Worm (Caenorhabditis elegans) whole organism, L4 larva: ENCODE measurements around the gene C32D5.12.

Source experiments
- T20F7.1 ChIP-seq: fragments of 200-800 bp; sonication (Bioruptor generic); optimal IDR thresholded peaks from 2 replicates; lab custom pipeline; 2018; ENCODE audit warnings: mild to moderate bottlenecking, missing genetic modification characterization, missing compliant biosample characterization
- Y105C5A.15 ChIP-seq: fragments of 200-800 bp; sonication (Bioruptor generic); IDR thresholded peaks from 2 replicates; pipeline ENCODE4 v1.3.6; 2022; ENCODE audit warnings: missing genetic modification characterization, missing compliant biosample characterization
- Y48G9A.11 ChIP-seq: fragments of 200-800 bp; sonication (Bioruptor generic); IDR thresholded peaks from 2 replicates; pipeline ENCODE4 v1.3.6; 2022; ENCODE audit warnings: missing genetic modification reagents, missing genetic modification characterization, missing compliant biosample characterization
- Y5F2A.4 ChIP-seq: fragments of 200-800 bp; sonication (Bioruptor generic); optimal IDR thresholded peaks from 2 replicates; lab custom pipeline; 2018; ENCODE audit warnings: mild to moderate bottlenecking, missing genetic modification characterization, missing compliant biosample characterization
- Y75B8A.6 ChIP-seq: fragments of 200-800 bp; sonication (Bioruptor generic); IDR thresholded peaks from 2 replicates; pipeline ENCODE4 v1.3.6; 2022; ENCODE audit warnings: missing genetic modification reagents, missing genetic modification characterization, missing compliant biosample characterization
- aly-2 ChIP-seq: sonication (generic microtip); optimal IDR thresholded peaks from 2 replicates; lab custom pipeline; 2018; ENCODE audit warnings: missing biosample characterization, missing genetic modification characterization
- arid-1 ChIP-seq: fragments of 200-800 bp; sonication (Bioruptor generic); conservative IDR thresholded peaks from 2 replicates; pipeline ENCODE4 v1.3.6; 2022; ENCODE audit warnings: missing genetic modification reagents, missing genetic modification characterization, missing compliant biosample characterization
- attf-4 ChIP-seq: sonication (generic microtip); optimal IDR thresholded peaks from 3 replicates; lab custom pipeline; 2017; ENCODE audit warnings: missing biosample characterization, missing genetic modification characterization
- ceh-20 ChIP-seq: fragments of 200-800 bp; sonication (Bioruptor generic); IDR thresholded peaks from 2 replicates; pipeline ENCODE4 v1.3.6; 2022; ENCODE audit warnings: missing genetic modification reagents, missing genetic modification characterization, missing compliant biosample characterization
- ceh-62 ChIP-seq: sonication (generic microtip); optimal IDR thresholded peaks from 2 replicates; lab custom pipeline; 2017; ENCODE audit warnings: missing biosample characterization, missing genetic modification characterization
- cey-2 ChIP-seq: sonication (generic microtip); optimal IDR thresholded peaks from 3 replicates; lab custom pipeline; 2017; ENCODE audit warnings: missing genetic modification characterization, mild to moderate bottlenecking, missing compliant biosample characterization, antibody characterized with exemption, borderline replicate concordance; ENCODE audit not compliant: insufficient read depth
- daf-16 ChIP-seq, 3 experiments: sonication (generic microtip); optimal IDR thresholded peaks; 2 replicates each; lab custom pipeline; 2016 to 2017; ENCODE audit warnings: missing genetic modification characterization in 3 of 3, missing genetic modification reagents in 3 of 3, mild to moderate bottlenecking in 2 of 3, missing compliant biosample characterization in 2 of 3, missing biosample characterization in 1 of 3, moderate library complexity in 1 of 3
- duxl-1 ChIP-seq: sonication (generic microtip); optimal IDR thresholded peaks from 2 replicates; lab custom pipeline; 2016; ENCODE audit warnings: mild to moderate bottlenecking, missing genetic modification characterization, moderate library complexity, missing compliant biosample characterization; ENCODE audit not compliant: poor library complexity
- dve-1 ChIP-seq: sonication (generic microtip); optimal IDR thresholded peaks from 2 replicates; lab custom pipeline; 2017; ENCODE audit warnings: antibody characterized with exemption, mild to moderate bottlenecking, missing genetic modification characterization, missing compliant biosample characterization; ENCODE audit not compliant: insufficient read depth
- egl-27 ChIP-seq: sonication (generic microtip); optimal IDR thresholded peaks from 3 replicates; lab custom pipeline; 2017; ENCODE audit warnings: missing biosample characterization, missing genetic modification reagents, missing genetic modification characterization
- egl-43 ChIP-seq: fragments of 200-800 bp; sonication (Bioruptor generic); IDR thresholded peaks from 2 replicates; pipeline ENCODE4 v1.3.6; 2022; ENCODE audit warnings: missing genetic modification reagents, missing genetic modification characterization, missing compliant biosample characterization
- hlh-30 ChIP-seq: sonication (generic microtip); optimal IDR thresholded peaks from 2 replicates; lab custom pipeline; 2017; ENCODE audit warnings: antibody characterized with exemption, mild to moderate bottlenecking, missing genetic modification characterization, missing compliant biosample characterization; ENCODE audit not compliant: insufficient read depth
- hmg-1.1 ChIP-seq: fragments of 200-800 bp; sonication (Bioruptor generic); IDR thresholded peaks from 2 replicates; pipeline ENCODE4 v1.3.6; 2022; ENCODE audit warnings: missing genetic modification reagents, missing genetic modification characterization, missing compliant biosample characterization
- jun-1 ChIP-seq: fragments of 150-350 bp; optimal IDR thresholded peaks from 2 replicates; lab custom pipeline; 2014; ENCODE audit warnings: missing biosample characterization, missing genetic modification reagents, missing genetic modification characterization
- lim-7 ChIP-seq: fragments of 200-800 bp; sonication (Bioruptor generic); IDR thresholded peaks from 2 replicates; pipeline ENCODE4 v1.3.6; 2022; ENCODE audit warnings: missing genetic modification characterization, missing compliant biosample characterization
- lin-1 ChIP-seq: fragments of 200-800 bp; sonication (Bioruptor generic); IDR thresholded peaks from 2 replicates; pipeline ENCODE4 v1.3.6; 2022; ENCODE audit warnings: missing genetic modification reagents, missing genetic modification characterization, missing compliant biosample characterization
- lin-13 ChIP-seq: fragments of 150-350 bp; optimal IDR thresholded peaks from 2 replicates; lab custom pipeline; 2014; ENCODE audit warnings: missing biosample characterization, missing genetic modification reagents, missing genetic modification characterization
- lin-38 ChIP-seq: fragments of 200-800 bp; sonication (Bioruptor generic); IDR thresholded peaks from 2 replicates; pipeline ENCODE4 v1.3.6; 2022; ENCODE audit warnings: missing genetic modification reagents, missing genetic modification characterization, missing compliant biosample characterization
- lsy-2 ChIP-seq, 2 experiments: fragments of 150-350 bp in 1 of 2; sonication (generic microtip) in 1 of 2; optimal IDR thresholded peaks; 2 replicates each; lab custom pipeline; 2014 to 2017; ENCODE audit warnings: missing biosample characterization in 2 of 2, missing genetic modification characterization in 2 of 2
- mdt-29 ChIP-seq: fragments of 200-800 bp; sonication (Bioruptor generic); IDR thresholded peaks from 2 replicates; pipeline ENCODE4 v1.3.6; 2022; ENCODE audit warnings: missing genetic modification reagents, missing genetic modification characterization, missing compliant biosample characterization
- mes-2 ChIP-seq: sonication (generic microtip); optimal IDR thresholded peaks from 2 replicates; lab custom pipeline; 2016; ENCODE audit warnings: missing genotype, mild to moderate bottlenecking, missing genetic modification characterization, missing compliant biosample characterization; ENCODE audit not compliant: poor library complexity, severe bottlenecking
- nhr-10 ChIP-seq: fragments of 150-350 bp; optimal IDR thresholded peaks from 2 replicates; lab custom pipeline; 2014; ENCODE audit warnings: missing biosample characterization, missing genetic modification characterization
- nhr-11 ChIP-seq: fragments of 150-350 bp; optimal IDR thresholded peaks from 2 replicates; lab custom pipeline; 2014; ENCODE audit warnings: missing biosample characterization, missing genetic modification characterization
- nhr-237 ChIP-seq: sonication (generic microtip); optimal IDR thresholded peaks from 2 replicates; lab custom pipeline; 2017; ENCODE audit warnings: missing biosample characterization, missing genetic modification characterization
- nhr-42 ChIP-seq: fragments of 200-800 bp; sonication (Bioruptor generic); IDR thresholded peaks from 2 replicates; pipeline ENCODE4 v1.3.6; 2022; ENCODE audit warnings: missing genetic modification characterization, missing compliant biosample characterization
- nhr-48 ChIP-seq: sonication (generic microtip); optimal IDR thresholded peaks from 2 replicates; lab custom pipeline; 2016; ENCODE audit warnings: mild to moderate bottlenecking, missing genetic modification characterization, missing compliant biosample characterization
- nhr-76 ChIP-seq: fragments of 150-350 bp; optimal IDR thresholded peaks from 2 replicates; lab custom pipeline; 2014; ENCODE audit warnings: missing biosample characterization, missing genetic modification characterization
- pha-4 ChIP-seq, 2 experiments: fragments of 150-350 bp in 1 of 2; fragments of 200-800 bp in 1 of 2; sonication (Bioruptor generic) in 1 of 2; IDR thresholded peaks in 1 of 2; optimal IDR thresholded peaks in 1 of 2; 2 replicates each; pipeline versions ENCODE4 v1.3.6 to Lab custom; 2014 to 2022; ENCODE audit warnings: missing genetic modification characterization in 2 of 2, missing genetic modification reagents in 2 of 2, missing biosample characterization in 1 of 2, missing compliant biosample characterization in 1 of 2
- saeg-2 ChIP-seq: fragments of 200-800 bp; sonication (Bioruptor generic); IDR thresholded peaks from 2 replicates; pipeline ENCODE4 v1.3.6; 2022; ENCODE audit warnings: missing genetic modification reagents, missing genetic modification characterization, missing compliant biosample characterization
- sdz-12 ChIP-seq: fragments of 200-800 bp; sonication (Bioruptor generic); optimal IDR thresholded peaks from 2 replicates; lab custom pipeline; 2018; ENCODE audit warnings: mild to moderate bottlenecking, missing genetic modification characterization, missing compliant biosample characterization
- skn-1 ChIP-seq: fragments of 150-350 bp; optimal IDR thresholded peaks from 2 replicates; lab custom pipeline; 2014; ENCODE audit warnings: missing biosample characterization, missing genetic modification characterization
- snpc-1.2 ChIP-seq: fragments of 200-800 bp; sonication (Bioruptor generic); IDR thresholded peaks from 2 replicates; pipeline ENCODE4 v1.3.6; 2022; ENCODE audit warnings: missing genetic modification reagents, missing genetic modification characterization, missing compliant biosample characterization
- tag-97 ChIP-seq: fragments of 200-800 bp; sonication (Bioruptor generic); IDR thresholded peaks from 2 replicates; pipeline ENCODE4 v1.3.6; 2022; ENCODE audit warnings: missing genetic modification characterization, missing compliant biosample characterization
- tra-1 ChIP-seq: fragments of 200-800 bp; sonication (Bioruptor generic); IDR thresholded peaks from 2 replicates; pipeline ENCODE4 v1.3.6; 2022; ENCODE audit warnings: missing genetic modification reagents, missing genetic modification characterization, missing compliant biosample characterization
- zag-1 ChIP-seq: fragments of 150-350 bp; optimal IDR thresholded peaks from 2 replicates; lab custom pipeline; 2014; ENCODE audit warnings: missing biosample characterization, missing genetic modification characterization
- zip-11 ChIP-seq: fragments of 200-800 bp; sonication (Bioruptor generic); IDR thresholded peaks from 2 replicates; pipeline ENCODE4 v1.3.6; 2022; ENCODE audit warnings: missing genetic modification characterization, missing compliant biosample characterization
- zip-2 ChIP-seq: fragments of 150-350 bp; optimal IDR thresholded peaks from 2 replicates; lab custom pipeline; 2014; ENCODE audit warnings: missing biosample characterization, missing genetic modification characterization
- ztf-11 ChIP-seq: fragments of 150-350 bp; optimal IDR thresholded peaks from 2 replicates; lab custom pipeline; 2014; ENCODE audit warnings: missing biosample characterization, missing genetic modification characterization

The C32D5.12 gene

DNA sequence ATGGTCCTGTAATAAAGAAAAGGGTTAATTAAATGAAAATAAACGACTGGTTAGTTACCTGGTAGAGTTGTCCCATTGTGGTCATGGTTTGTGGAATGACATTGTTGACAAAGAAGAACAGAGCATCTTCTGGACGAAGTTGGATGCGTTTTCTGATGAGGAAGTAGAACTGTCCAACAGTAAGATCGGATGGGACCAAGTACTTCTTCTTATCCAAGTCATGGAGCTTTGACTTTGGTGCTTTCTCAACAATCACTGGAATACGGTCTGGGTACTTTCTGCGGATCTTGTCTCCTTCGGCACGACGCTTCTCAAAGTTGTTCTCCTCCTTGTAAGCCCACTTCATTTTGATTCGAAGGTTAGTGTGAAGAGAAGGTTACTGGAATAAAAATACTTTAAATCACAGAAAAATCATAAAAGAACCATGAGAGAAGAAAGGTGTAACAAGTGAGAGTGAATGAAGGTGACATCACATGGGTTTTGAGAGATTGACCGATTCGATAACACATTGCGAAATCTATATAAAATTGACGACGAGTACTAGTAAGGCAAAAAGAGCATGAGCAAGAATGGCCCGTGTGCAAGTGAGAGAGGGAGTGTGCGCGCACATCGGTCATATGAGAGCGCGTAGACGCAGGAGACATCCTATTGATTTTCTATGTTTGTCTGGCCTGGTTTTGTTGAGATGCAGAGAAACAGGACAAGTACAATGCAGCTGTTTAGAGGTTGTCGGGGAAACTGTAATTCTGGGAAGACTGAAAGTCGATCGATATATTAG is 11.3 kb downstream of the C32D5.12 start, which contains the start of gene lgg-1 (continued):
- 0 out of 2 replicates have a peak, but pooled peaks have one; percentile 45 for TF ChIP-seq Y105C5A.15 (GFP tag; lab: Robert Waterston, UW)
- no peak for TF ChIP-seq ceh-62 (tag; lab: Kevin White, UChicago)
- TF ChIP-seq aly-2 (tag; lab: Kevin White, UChicago): no peak
- peak; percentile 53; the same call in 1 of the 2 replicates for TF ChIP-seq Y75B8A.6 (GFP tag; lab: Robert Waterston, UW)
- TF ChIP-seq zip-2 (tag; lab: Kevin White, UChicago): no peak
- TF ChIP-seq hmg-1.1 (GFP tag; lab: Robert Waterston, UW): peak; percentile 59; the same call in 1 of the 2 replicates
- TF ChIP-seq zag-1 (tag; lab: Kevin White, UChicago): no peak
- no peak for TF ChIP-seq nhr-42 (GFP tag; lab: Robert Waterston, UW)
- no peak for TF ChIP-seq nhr-237 (tag; lab: Kevin White, UChicago)

DNA sequence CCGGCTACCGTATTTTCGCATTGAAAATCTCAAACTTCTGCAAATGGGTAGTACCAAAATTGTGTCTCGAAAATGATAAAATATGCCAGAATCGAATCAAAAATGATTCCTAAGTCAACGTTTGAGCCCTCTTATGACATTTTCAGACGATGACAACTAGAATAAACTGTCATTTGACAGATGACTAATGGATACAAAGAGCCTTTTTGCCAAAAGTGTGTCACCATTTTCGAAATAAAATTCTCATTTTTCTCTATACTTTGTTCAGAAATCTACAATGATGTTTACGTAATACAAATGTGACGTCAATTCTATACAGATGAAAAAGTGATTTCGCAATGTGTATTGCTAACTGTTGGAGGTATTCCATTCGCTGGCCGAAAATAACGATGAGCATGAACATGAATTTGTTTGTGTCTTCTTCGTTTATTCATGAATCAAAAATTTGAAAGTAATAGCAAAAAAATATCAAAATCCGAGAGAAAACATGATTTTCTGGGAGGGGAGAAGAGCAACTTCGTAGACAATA is 12.2 kb downstream of the C32D5.12 start:
- TF ChIP-seq hmg-1.1 (GFP tag; lab: Robert Waterston, UW) (peak; percentile 71), attf-4 (tag; lab: Kevin White, UChicago) (no peak), sdz-12 (peak; percentile 71), nhr-48 (tag; lab: Kevin White, UChicago) (peak; percentile 14), tra-1 (peak; percentile 80), Y105C5A.15 (GFP tag; lab: Robert Waterston, UW) (no peak), skn-1 (tag; lab: Kevin White, UChicago) (no peak), nhr-42 (GFP tag; lab: Robert Waterston, UW) (no peak), mes-2 (peak; percentile 47), lsy-2 (tag; optimal IDR thresholded peaks at IDR 0.05; lab: Kevin White, UChicago) (peak; percentile 70 to 72), lim-7 (GFP tag; lab: Robert Waterston, UW) (peak; percentile 53; the same call in 1 of the 2 replicates), nhr-10 (tag; lab: Kevin White, UChicago) (no peak), egl-27 (tag; lab: Kevin White, UChicago) (no peak), cey-2 (tag; lab: Kevin White, UChicago) (no peak), Y75B8A.6 (GFP tag; lab: Robert Waterston, UW) (peak; percentile 54; the same call in 1 of the 2 replicates), zip-2 (tag; lab: Kevin White, UChicago) (peak; percentile 46), arid-1 (GFP tag; lab: Robert Waterston, UW) (peak; percentile 56; the same call in 1 of the 2 replicates), zag-1 (tag; lab: Kevin White, UChicago) (no peak), pha-4 (GFP tag; IDR thresholded peaks at IDR 0.05; lab: Robert Waterston, UW) (peak; percentile 74; the same call in 1 of the 2 replicates), pha-4 (tag; optimal IDR thresholded peaks at IDR 0.05; lab: Kevin White, UChicago) (peak; percentile 7), lin-13 (GFP tag; lab: Kevin White, UChicago) (peak; percentile 76), lin-1 (GFP tag; lab: Robert Waterston, UW) (peak; percentile 77; the same call in 1 of the 2 replicates), duxl-1 (no peak), dve-1 (tag; lab: Kevin White, UChicago) (peak; percentile 78), nhr-11 (peak; percentile 74), Y48G9A.11 (GFP tag; lab: Robert Waterston, UW) (no peak; the same call in 1 of the 2 replicates), hlh-30 (tag; lab: Kevin White, UChicago) (peak; percentile 61), nhr-76 (peak; percentile 19), Y5F2A.4 (GFP tag; lab: Kevin White, UChicago) (peak; percentile 57), ceh-20 (no peak), ztf-11 (tag; lab: Kevin White, UChicago) (no peak), lin-38 (GFP tag; lab: Robert Waterston, UW) (peak; percentile 66), tag-97 (GFP tag; lab: Robert Waterston, UW) (no peak), jun-1 (tag; lab: Kevin White, UChicago) (no peak), saeg-2 (GFP tag; lab: Robert Waterston, UW) (peak; percentile 55; the same call in 1 of the 2 replicates), zip-11 (GFP tag; lab: Robert Waterston, UW) (no peak), egl-43 (GFP tag; lab: Robert Waterston, UW) (peak; percentile 29; the same call in 1 of the 2 replicates), mdt-29 (GFP tag; lab: Robert Waterston, UW) (peak; percentile 86), T20F7.1 (GFP tag; lab: Kevin White, UChicago) (peak; percentile 80), daf-16 (GFP tag; optimal IDR thresholded peaks at IDR 0.05; lab: Kevin White, UChicago) (peak; percentile 16 to 76), daf-16 (tag; optimal IDR thresholded peaks at IDR 0.05; lab: Kevin White, UChicago) (peak; percentile 89), snpc-1.2 (GFP tag; lab: Robert Waterston, UW) (peak; percentile 65)
